Fruit fly (Drosophila melanogaster) whole organism, embryonic: Measurements from ENCODE around the gene Tbca.
A peak's percentile ranks its signal among the peaks of the same experiment; 100 is the strongest.

Experiments used
- Abd-B ChIP-seq: fragments of 200-800 bp; sonication (Bioruptor generic); optimal IDR thresholded peaks from 2 replicates; lab custom pipeline; 2018; ENCODE audit warnings: missing biosample characterization, mild to moderate bottlenecking, missing genetic modification characterization, moderate library complexity
- Atf3 ChIP-seq: fragments of 200-800 bp; sonication (Bioruptor generic); optimal IDR thresholded peaks from 3 replicates; lab custom pipeline; 2016; ENCODE audit warnings: missing biosample characterization, missing genetic modification characterization
- CG13624 ChIP-seq: fragments of 200-800 bp; sonication (Bioruptor generic); optimal IDR thresholded peaks from 2 replicates; lab custom pipeline; 2016; ENCODE audit warnings: missing biosample characterization, missing genetic modification characterization
- CG1603 ChIP-seq: fragments of 200-800 bp; sonication (Bioruptor generic); optimal IDR thresholded peaks from 2 replicates; lab custom pipeline; 2019; ENCODE audit warnings: missing biosample characterization, mild to moderate bottlenecking, missing genetic modification characterization, moderate library complexity
- CG18764 ChIP-seq: fragments of 200-800 bp; sonication (Bioruptor generic); optimal IDR thresholded peaks from 3 replicates; lab custom pipeline; 2016; ENCODE audit warnings: missing biosample characterization, missing genetic modification characterization
- CG32772 ChIP-seq: fragments of 200-800 bp; sonication (Bioruptor generic); IDR thresholded peaks from 2 replicates; pipeline ENCODE4 v1.3.6; 2022; ENCODE audit warnings: missing biosample characterization, missing genetic modification characterization
- CG3407 ChIP-seq: fragments of 200-800 bp; sonication (Bioruptor generic); optimal IDR thresholded peaks from 2 replicates; lab custom pipeline; 2018; ENCODE audit warnings: missing biosample characterization, mild to moderate bottlenecking, missing genetic modification characterization
- CG4707 ChIP-seq: fragments of 200-800 bp; sonication (Bioruptor generic); optimal IDR thresholded peaks from 2 replicates; lab custom pipeline; 2018; ENCODE audit warnings: missing biosample characterization, mild to moderate bottlenecking, missing genetic modification characterization, moderate library complexity
- CG5180 ChIP-seq: fragments of 200-800 bp; sonication (Bioruptor generic); optimal IDR thresholded peaks from 3 replicates; lab custom pipeline; 2017; ENCODE audit warnings: missing biosample characterization, missing genetic modification characterization, mild to moderate bottlenecking, moderate library complexity, missing genetic modification reagents
- CG9817 ChIP-seq: fragments of 200-800 bp; sonication (Bioruptor generic); optimal IDR thresholded peaks from 2 replicates; lab custom pipeline; 2018; ENCODE audit warnings: missing biosample characterization, mild to moderate bottlenecking, missing genetic modification characterization, moderate library complexity
- CG9876 ChIP-seq: fragments of 200-800 bp; sonication (Bioruptor generic); optimal IDR thresholded peaks from 2 replicates; lab custom pipeline; 2016; ENCODE audit warnings: missing biosample characterization, missing genetic modification characterization
- CTCF ChIP-seq: fragments of 200-800 bp; sonication (Bioruptor generic); optimal IDR thresholded peaks from 2 replicates; lab custom pipeline; 2017; ENCODE audit warnings: missing biosample characterization, mild to moderate bottlenecking, missing genetic modification characterization, moderate library complexity
- Chrac-16 ChIP-seq: fragments of 200-800 bp; sonication (Bioruptor generic); optimal IDR thresholded peaks from 3 replicates; lab custom pipeline; 2016; ENCODE audit warnings: missing biosample characterization, missing genetic modification characterization
- Dfd ChIP-seq, 2 experiments: fragments of >200 bp; optimal IDR thresholded peaks; 2 replicates each; lab custom pipeline; 2017; ENCODE audit warnings: missing biosample characterization in 2 of 2, missing genetic modification characterization in 2 of 2
- Doc2 ChIP-seq: fragments of 200-800 bp; sonication (Bioruptor generic); IDR thresholded peaks from 2 replicates; pipeline ENCODE4 v1.3.6; 2022; ENCODE audit warnings: missing biosample characterization, missing genetic modification characterization
- Doc3 ChIP-seq: fragments of 200-800 bp; sonication (Bioruptor generic); IDR thresholded peaks from 3 replicates; pipeline ENCODE4 v1.3.6; 2022; ENCODE audit warnings: missing biosample characterization, missing genetic modification characterization; ENCODE audit not compliant: partially characterized antibody
- Drgx ChIP-seq: fragments of 200-800 bp; sonication (Bioruptor generic); IDR thresholded peaks from 2 replicates; pipeline ENCODE4 v1.3.6; 2022; ENCODE audit warnings: missing biosample characterization, missing genetic modification characterization
- HHEX ChIP-seq: fragments of 200-800 bp; sonication (Bioruptor generic); optimal IDR thresholded peaks from 3 replicates; lab custom pipeline; 2017; ENCODE audit warnings: missing biosample characterization, mild to moderate bottlenecking, missing genetic modification characterization, missing genetic modification reagents
- HLH3B ChIP-seq: fragments of 200-800 bp; sonication (Bioruptor generic); IDR thresholded peaks from 2 replicates; pipeline ENCODE4 v1.3.6; 2022; ENCODE audit warnings: missing biosample characterization, missing genetic modification characterization
- HLH4C ChIP-seq: fragments of 200-800 bp; sonication (Bioruptor generic); IDR thresholded peaks from 3 replicates; pipeline ENCODE4 v1.3.6; 2022; ENCODE audit warnings: missing biosample characterization, missing genetic modification characterization; ENCODE audit not compliant: partially characterized antibody
- Jarid2 ChIP-seq: fragments of 200-800 bp; sonication (Bioruptor generic); optimal IDR thresholded peaks from 3 replicates; lab custom pipeline; 2017; ENCODE audit warnings: mild to moderate bottlenecking, missing biosample characterization, missing genetic modification reagents, missing genetic modification characterization
- MESR4 ChIP-seq: fragments of 200-800 bp; sonication (Bioruptor generic); optimal IDR thresholded peaks from 2 replicates; lab custom pipeline; 2018; ENCODE audit warnings: missing biosample characterization, mild to moderate bottlenecking, missing genetic modification characterization, moderate library complexity
- MTF-1 ChIP-seq: fragments of 200-800 bp; sonication (Bioruptor generic); optimal IDR thresholded peaks from 2 replicates; lab custom pipeline; 2018; ENCODE audit warnings: missing biosample characterization, mild to moderate bottlenecking, missing genetic modification characterization, borderline replicate concordance
- NC2β ChIP-seq: fragments of 200-800 bp; sonication (Bioruptor generic); optimal IDR thresholded peaks from 2 replicates; lab custom pipeline; 2016; ENCODE audit warnings: missing biosample characterization, missing genetic modification characterization
- Nf-YC ChIP-seq: fragments of 200-800 bp; optimal IDR thresholded peaks from 3 replicates; lab custom pipeline; 2019; ENCODE audit warnings: missing biosample characterization, mild to moderate bottlenecking, missing genetic modification characterization, moderate library complexity
- Ptx1 ChIP-seq: fragments of 200-800 bp; sonication (Bioruptor generic); IDR thresholded peaks from 2 replicates; pipeline ENCODE4 v1.3.6; 2022; ENCODE audit warnings: missing biosample characterization, missing genetic modification characterization
- Rx ChIP-seq: fragments of 200-800 bp; sonication (Bioruptor generic); IDR thresholded peaks from 2 replicates; pipeline ENCODE4 v1.3.6; 2022; ENCODE audit warnings: missing biosample characterization, missing genetic modification characterization
- Taf1 ChIP-seq: fragments of 200-800 bp; sonication (Bioruptor generic); IDR thresholded peaks from 2 replicates; pipeline ENCODE4 v1.3.6; 2022; ENCODE audit warnings: missing biosample characterization, missing genetic modification characterization
- amos ChIP-seq: fragments of 200-800 bp; sonication (Bioruptor generic); IDR thresholded peaks from 2 replicates; pipeline ENCODE4 v1.3.6; 2022; ENCODE audit warnings: missing biosample characterization, missing genetic modification characterization; ENCODE audit not compliant: partially characterized antibody
- ato ChIP-seq: fragments of 200-800 bp; sonication (Bioruptor generic); IDR thresholded peaks from 2 replicates; pipeline ENCODE4 v1.3.6; 2022; ENCODE audit warnings: missing biosample characterization, missing genetic modification characterization; ENCODE audit not compliant: partially characterized antibody
- bcd ChIP-seq: fragments of 200-800 bp; sonication (Bioruptor generic); optimal IDR thresholded peaks from 2 replicates; lab custom pipeline; 2017; ENCODE audit warnings: missing biosample characterization, mild to moderate bottlenecking, missing genetic modification characterization
- bsh ChIP-seq, 2 experiments: fragments of 200-800 bp; sonication (Bioruptor generic); optimal IDR thresholded peaks; 2 replicates each; lab custom pipeline; 2017 to 2018; ENCODE audit warnings: mild to moderate bottlenecking in 2 of 2, missing biosample characterization in 2 of 2, missing genetic modification characterization in 2 of 2, moderate library complexity in 1 of 2
- cas ChIP-seq: fragments of 200-800 bp; sonication (Bioruptor generic); IDR thresholded peaks from 2 replicates; pipeline ENCODE4 v1.3.6; 2022; ENCODE audit warnings: missing biosample characterization, missing genetic modification characterization
- cg ChIP-seq: fragments of 200-800 bp; sonication (Bioruptor generic); optimal IDR thresholded peaks from 3 replicates; lab custom pipeline; 2019; ENCODE audit warnings: missing biosample characterization, mild to moderate bottlenecking, missing genetic modification characterization, moderate library complexity
- esg ChIP-seq: fragments of 200-800 bp; sonication (Bioruptor generic); conservative IDR thresholded peaks from 2 replicates; pipeline ENCODE4 v1.3.6; 2022; ENCODE audit warnings: missing biosample characterization, missing genetic modification characterization
- fd64A ChIP-seq: fragments of 200-800 bp; sonication (Bioruptor generic); optimal IDR thresholded peaks from 3 replicates; lab custom pipeline; 2018; ENCODE audit warnings: missing biosample characterization, mild to moderate bottlenecking, missing genetic modification characterization
- fd96Cb ChIP-seq: fragments of 200-800 bp; sonication (Bioruptor generic); optimal IDR thresholded peaks from 2 replicates; lab custom pipeline; 2018; ENCODE audit warnings: missing biosample characterization, mild to moderate bottlenecking, missing genetic modification characterization, moderate library complexity
- h ChIP-seq: fragments of >200 bp; optimal IDR thresholded peaks from 2 replicates; lab custom pipeline; 2017
- jigr1 ChIP-seq: fragments of 200-800 bp; sonication (Bioruptor generic); IDR thresholded peaks from 3 replicates; pipeline ENCODE4 v1.3.6; 2022; ENCODE audit warnings: missing biosample characterization, missing genetic modification characterization
- jumu ChIP-seq: fragments of 200-800 bp; sonication (Bioruptor generic); optimal IDR thresholded peaks from 3 replicates; lab custom pipeline; 2016; ENCODE audit warnings: missing biosample characterization, missing genetic modification characterization
- mam ChIP-seq: fragments of 200-800 bp; sonication (Bioruptor generic); optimal IDR thresholded peaks from 3 replicates; lab custom pipeline; 2016; ENCODE audit warnings: missing biosample characterization, missing genetic modification characterization
- nmo ChIP-seq: fragments of 200-800 bp; sonication (Bioruptor generic); optimal IDR thresholded peaks from 2 replicates; lab custom pipeline; 2018; ENCODE audit warnings: missing biosample characterization, mild to moderate bottlenecking, missing genetic modification characterization, moderate library complexity
- onecut ChIP-seq: fragments of 200-800 bp; sonication (Bioruptor generic); IDR thresholded peaks from 2 replicates; pipeline ENCODE4 v1.3.6; 2022; ENCODE audit warnings: missing biosample characterization, missing genetic modification characterization
- otp ChIP-seq: fragments of 200-800 bp; sonication (Bioruptor generic); IDR thresholded peaks from 3 replicates; pipeline ENCODE4, ENCODE4 v1.3.6; 2022; ENCODE audit warnings: missing biosample characterization, missing genetic modification characterization
- pan ChIP-seq, 4 experiments: fragments of >200 bp in 3 of 4; fragments of 200-800 bp in 1 of 4; sonication (Bioruptor generic) in 1 of 4; optimal IDR thresholded peaks in 3 of 4; IDR thresholded peaks in 1 of 4; 2 replicates each; pipeline versions ENCODE4 v1.3.6 to Lab custom; 2017 to 2022; ENCODE audit warnings: missing biosample characterization in 2 of 4, missing genetic modification characterization in 2 of 4, mixed read lengths in 1 of 4
- pnt ChIP-seq: fragments of 200-800 bp; sonication (Bioruptor generic); optimal IDR thresholded peaks from 3 replicates; lab custom pipeline; 2016; ENCODE audit warnings: missing biosample characterization, missing genetic modification characterization
- sisA ChIP-seq: fragments of 200-800 bp; sonication (Bioruptor generic); IDR thresholded peaks from 2 replicates; pipeline ENCODE4 v1.3.6; 2022; ENCODE audit warnings: missing biosample characterization, missing genetic modification characterization
- tin ChIP-seq: fragments of 200-800 bp; sonication (Bioruptor generic); optimal IDR thresholded peaks from 3 replicates; lab custom pipeline; 2016; ENCODE audit warnings: missing biosample characterization, missing genetic modification characterization
- trem ChIP-seq: fragments of 200-800 bp; optimal IDR thresholded peaks from 3 replicates; lab custom pipeline; 2019; ENCODE audit warnings: missing biosample characterization, mild to moderate bottlenecking, missing genetic modification characterization, moderate library complexity
- vnd ChIP-seq: fragments of 200-800 bp; sonication (Bioruptor generic); IDR thresholded peaks from 3 replicates; pipeline ENCODE4 v1.3.6; 2022; ENCODE audit warnings: missing biosample characterization, missing genetic modification characterization; ENCODE audit not compliant: partially characterized antibody
- yki ChIP-seq: fragments of >200 bp; optimal IDR thresholded peaks from 3 replicates; lab custom pipeline; 2018

Gene Tbca

dm6 chr3R:31709142-31709541, 34.1 kb upstream of the Tbca start (continued):
- TF ChIP-seq Abd-B: no peak
- TF ChIP-seq trem (tag; lab: Kevin White, UChicago): no peak
- TF ChIP-seq yki: no peak
- TF ChIP-seq bcd: peak; percentile 31
- TF ChIP-seq CG3407 (GFP tag; lab: Kevin White, UChicago): no peak
- TF ChIP-seq Drgx: peak; percentile 90
- TF ChIP-seq Atf3 (GFP tag; lab: Kevin White, UChicago): no peak
- TF ChIP-seq CG1603 (tag; lab: Kevin White, UChicago): peak; percentile 42
- TF ChIP-seq Rx (GFP tag; lab: Robert Waterston, UW): 0 out of 2 replicates have a peak, but pooled peaks have one; percentile 3
- TF ChIP-seq NC2β (GFP tag; lab: Kevin White, UChicago): no peak
- TF ChIP-seq vnd (GFP tag; lab: Robert Waterston, UW): no peak
- TF ChIP-seq Chrac-16: no peak
- TF ChIP-seq CG18764: no peak
- peak; percentile 13 to 40 for TF ChIP-seq bsh (GFP tag; optimal IDR thresholded peaks at IDR 0.05; lab: Kevin White, UChicago)
- peak; percentile 18 for TF ChIP-seq Nf-YC (tag; lab: Kevin White, UChicago)
- TF ChIP-seq fd64A: no peak
- TF ChIP-seq fd96Cb (tag; lab: Kevin White, UChicago): peak; percentile 9
- no peak for TF ChIP-seq jumu (GFP tag; lab: Kevin White, UChicago)
- no peak for TF ChIP-seq cg (GFP tag; lab: Kevin White, UChicago)
- no peak for TF ChIP-seq MTF-1 (GFP tag; lab: Kevin White, UChicago)
- 0 out of 2 replicates have a peak, but pooled peaks have one; percentile 32 for TF ChIP-seq HLH3B (GFP tag; lab: Robert Waterston, UW)
- peak; percentile 36 for TF ChIP-seq HHEX (GFP tag; lab: Kevin White, UChicago)
- no peak for TF ChIP-seq CTCF (GFP tag; lab: Kevin White, UChicago)
- TF ChIP-seq Dfd (GFP tag; optimal IDR thresholded peaks at IDR 0.05; lab: Kevin White, UChicago): no peak
- TF ChIP-seq Taf1 (GFP tag; lab: Robert Waterston, UW): 0 out of 2 replicates have a peak, but pooled peaks have one; percentile 29
- no peak for TF ChIP-seq Jarid2 (GFP tag; lab: Kevin White, UChicago)
- TF ChIP-seq onecut: no peak; the same call in 1 of the 2 replicates
- peak; percentile 68 for TF ChIP-seq Ptx1 (GFP tag; lab: Robert Waterston, UW)
- no peak for TF ChIP-seq ato (GFP tag; lab: Robert Waterston, UW)
- TF ChIP-seq cas: no peak
- no peak for TF ChIP-seq esg (GFP tag; lab: Robert Waterston, UW)
- TF ChIP-seq mam (GFP tag; lab: Kevin White, UChicago): no peak
- TF ChIP-seq CG9876 (GFP tag; lab: Kevin White, UChicago): no peak
- TF ChIP-seq CG13624 (GFP tag; lab: Kevin White, UChicago): no peak
- no peak for TF ChIP-seq tin
- no peak for TF ChIP-seq pnt (GFP tag; lab: Kevin White, UChicago)
- no peak for TF ChIP-seq MESR4 (GFP tag; lab: Kevin White, UChicago)
- TF ChIP-seq sisA (GFP tag; lab: Robert Waterston, UW): peak; percentile 51; the same call in 1 of the 2 replicates
- peak; percentile 38; the same call in 1 of the 2 replicates for TF ChIP-seq CG32772
- no peak for TF ChIP-seq CG4707 (GFP tag; lab: Kevin White, UChicago)
- TF ChIP-seq pan (optimal IDR thresholded peaks at IDR 0.05; lab: Kevin White, UChicago): no peak
- TF ChIP-seq pan (GFP tag; optimal IDR thresholded peaks at IDR 0.05 in 1 of 2, IDR thresholded peaks at IDR 0.05 in 1 of 2): peak in 1 of 2 experiments; percentile 48
- TF ChIP-seq jigr1 (GFP tag; lab: Robert Waterston, UW): no peak
- TF ChIP-seq CG5180 (GFP tag; lab: Kevin White, UChicago): no peak
- TF ChIP-seq amos: no peak
- no peak for TF ChIP-seq CG9817 (tag; lab: Kevin White, UChicago)
- 0 out of 3 replicates have a peak, but pooled peaks have one; percentile 25 for TF ChIP-seq otp (GFP tag; lab: Robert Waterston, UW)
- TF ChIP-seq Doc3 (GFP tag; lab: Robert Waterston, UW): no peak
- TF ChIP-seq nmo: no peak
- no peak for TF ChIP-seq h
- no peak for TF ChIP-seq HLH4C (GFP tag; lab: Robert Waterston, UW)
- no peak for TF ChIP-seq Doc2 (GFP tag; lab: Robert Waterston, UW)
